Fruit fly (Drosophila melanogaster): Measurements from ENCODE around the gene CG32536.

Gene CG32536

DNA sequence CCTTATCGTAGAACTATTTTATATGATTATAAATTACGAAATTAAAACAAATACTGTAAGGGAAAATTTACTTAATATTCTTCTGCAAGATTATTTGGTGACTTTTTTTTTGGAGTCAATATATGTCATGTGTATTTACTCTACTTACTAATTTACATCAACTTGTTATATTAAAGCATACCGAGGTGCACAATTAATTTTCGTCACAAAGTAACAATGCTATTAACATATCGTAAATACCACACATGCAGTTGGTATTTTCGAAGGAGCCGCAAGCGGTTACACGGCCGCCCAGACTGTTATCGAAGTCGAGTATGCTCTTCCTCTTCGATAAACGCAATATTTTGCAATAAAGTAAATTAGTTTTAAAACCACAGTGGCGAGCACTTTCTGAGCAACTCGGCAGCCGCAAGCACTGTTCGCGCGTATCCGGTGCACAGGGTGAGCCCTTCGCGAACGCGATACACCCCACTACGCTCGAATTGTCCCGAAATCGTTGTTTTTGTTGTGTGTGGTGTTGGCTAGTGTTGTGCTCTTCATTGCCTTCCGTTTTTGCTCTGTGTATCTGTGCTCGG lies 15.1 kb downstream of the CG32536 start, which contains the start of gene Vav (continued):
- TF ChIP-seq CG13287 (GFP tag; IDR thresholded peaks at IDR 0.05; ENCODE audit: partially characterized antibody): peak; percentile 50
- no peak for TF ChIP-seq peb (GFP tag; IDR thresholded peaks at IDR 0.05)
- no peak for TF ChIP-seq pan (optimal IDR thresholded peaks at IDR 0.05)
- peak in 1 of 2 experiments; percentile 37 for TF ChIP-seq pan (GFP tag; optimal IDR thresholded peaks at IDR 0.05 in 1 of 2, IDR thresholded peaks at IDR 0.05 in 1 of 2)
- TF ChIP-seq unpg (GFP tag; optimal IDR thresholded peaks at IDR 0.05): no peak
- no peak for TF ChIP-seq CG7372 (GFP tag; IDR thresholded peaks at IDR 0.05)
- peak; percentile 32; the same call in 1 of the 3 replicates for TF ChIP-seq CG14860 (GFP tag; IDR thresholded peaks at IDR 0.05; ENCODE audit: partially characterized antibody)
- TF ChIP-seq chm (GFP tag; IDR thresholded peaks at IDR 0.05): no peak
- TF ChIP-seq cg (GFP tag; optimal IDR thresholded peaks at IDR 0.05): peak; percentile 2
- no peak for TF ChIP-seq CG9215 (GFP tag; IDR thresholded peaks at IDR 0.05)
- no peak for TF ChIP-seq sens (GFP tag)
- no peak for TF ChIP-seq CG14667 (GFP tag; IDR thresholded peaks at IDR 0.05)
- no peak for TF ChIP-seq CG10321 (GFP tag; IDR thresholded peaks at IDR 0.05)
- TF ChIP-seq Dip2 (GFP tag; IDR thresholded peaks at IDR 0.05): no peak
- no peak for TF ChIP-seq CG1233 (GFP tag; optimal IDR thresholded peaks at IDR 0.05)
- TF ChIP-seq Deaf1 (tag; optimal IDR thresholded peaks at IDR 0.05): peak; percentile 37
- no peak for TF ChIP-seq Kr (GFP tag; optimal IDR thresholded peaks at IDR 0.05)
- TF ChIP-seq zen (tag; optimal IDR thresholded peaks at IDR 0.05): peak; percentile 12
- no peak for TF ChIP-seq CkIIα-i1 (GFP tag; IDR thresholded peaks at IDR 0.05)
- TF ChIP-seq dati (GFP tag; IDR thresholded peaks at IDR 0.05): no peak
- peak; percentile 52 for TF ChIP-seq odd (GFP tag; optimal IDR thresholded peaks at IDR 0.05)
- TF ChIP-seq CG15269 (tag; optimal IDR thresholded peaks at IDR 0.05): no peak
- no peak for TF ChIP-seq sd (tag; optimal IDR thresholded peaks at IDR 0.05)
- TF ChIP-seq GATAe (GFP tag; conservative IDR thresholded peaks at IDR 0.05): no peak
- no peak for TF ChIP-seq CG17912 (GFP tag; optimal IDR thresholded peaks at IDR 0.05)
- no peak for TF ChIP-seq CG18011 (GFP tag; optimal IDR thresholded peaks at IDR 0.05)
- TF ChIP-seq lmd (GFP tag; IDR thresholded peaks at IDR 0.05): no peak
- no peak for TF ChIP-seq CG11398 (GFP tag; optimal IDR thresholded peaks at IDR 0.05)
- no peak for TF ChIP-seq Antp (GFP tag; optimal IDR thresholded peaks at IDR 0.05)
- TF ChIP-seq tx (GFP tag; optimal IDR thresholded peaks at IDR 0.05): no peak

DNA sequence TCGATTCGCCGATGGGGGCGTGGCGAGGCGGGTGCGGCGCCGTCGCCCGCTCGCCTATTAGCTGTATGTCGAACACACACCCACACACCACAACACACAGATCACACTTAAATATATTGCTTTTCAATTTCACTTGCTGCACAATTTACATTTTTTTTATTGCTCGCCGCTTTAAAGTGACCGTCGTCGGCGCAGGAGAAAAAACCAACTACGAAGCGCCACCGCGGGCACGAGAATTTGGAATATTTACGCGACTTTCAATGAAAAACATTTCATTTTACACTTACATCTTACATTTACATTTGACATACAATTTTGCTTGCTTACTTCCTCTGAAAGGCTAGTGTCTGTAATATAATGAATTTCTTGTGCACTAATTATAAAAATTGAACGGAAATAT lies 15.6 kb downstream of the CG32536 start, which contains the start of gene rictor:
Gene rictor (minus strand): TSS at position 170 of the 400 bp plus-strand sequence.
- TF ChIP-seq knrl (GFP tag; IDR thresholded peaks at IDR 0.05; ENCODE audit: partially characterized antibody) (0 out of 3 replicates have a peak, but pooled peaks have one; percentile 13), sqz (GFP tag; optimal IDR thresholded peaks at IDR 0.05) (peak; percentile 66), Sox100B (GFP tag; optimal IDR thresholded peaks at IDR 0.05) (no peak), CG4617 (GFP tag; optimal IDR thresholded peaks at IDR 0.05; ENCODE audit: borderline replicate concordance) (peak; percentile 5), MESR4 (GFP tag; optimal IDR thresholded peaks at IDR 0.05) (peak; percentile 59), gfzf (GFP tag; optimal IDR thresholded peaks at IDR 0.05) (peak; percentile 72), CG8924 (tag; optimal IDR thresholded peaks at IDR 0.05) (no peak), CTCF (GFP tag; optimal IDR thresholded peaks at IDR 0.05) (peak; percentile 81), gcm2 (GFP tag; optimal IDR thresholded peaks at IDR 0.05) (no peak), MBD-R2 (GFP tag; IDR thresholded peaks at IDR 0.05) (peak; percentile 19; the same call in 1 of the 2 replicates), Dref (GFP tag; IDR thresholded peaks at IDR 0.05) (peak; percentile 49), amos (GFP tag; IDR thresholded peaks at IDR 0.05; ENCODE audit: partially characterized antibody) (peak; percentile 43), CG9797 (GFP tag; optimal IDR thresholded peaks at IDR 0.05) (peak; percentile 31), chinmo (GFP tag; IDR thresholded peaks at IDR 0.05; ENCODE audit: partially characterized antibody) (0 out of 4 replicates have a peak, but pooled peaks have one; percentile 15), wor (GFP tag; IDR thresholded peaks at IDR 0.05) (no peak), Med (GFP tag) (peak; percentile 74), HmgD (GFP tag; optimal IDR thresholded peaks at IDR 0.05) (no peak), pzg (GFP tag; optimal IDR thresholded peaks at IDR 0.05) (peak; percentile 40)

Measured in whole organism, embryonic.